Worm (Caenorhabditis elegans) whole organism, late embryonic: Measurements from ENCODE around the gene Y43F8B.14.

Experiments
- ama-1 ChIP-seq: fragments of 150-350 bp; optimal IDR thresholded peaks from 2 replicates; lab custom pipeline; 2014
- dmd-4 ChIP-seq: sonication (generic microtip); optimal IDR thresholded peaks from 2 replicates; lab custom pipeline; 2016; ENCODE audit warnings: borderline replicate concordance, missing genetic modification characterization, missing compliant biosample characterization
- hlh-30 ChIP-seq: sonication (generic microtip); optimal IDR thresholded peaks from 2 replicates; lab custom pipeline; 2017; ENCODE audit warnings: antibody characterized with exemption, missing genetic modification characterization, missing compliant biosample characterization; ENCODE audit not compliant: insufficient read depth
- pha-4 ChIP-seq: fragments of 150-350 bp; optimal IDR thresholded peaks from 2 replicates; lab custom pipeline; 2018; ENCODE audit warnings: missing biosample characterization, missing genetic modification reagents, missing genetic modification characterization
- ref-2 ChIP-seq: sonication (generic microtip); optimal IDR thresholded peaks from 2 replicates; lab custom pipeline; 2016; ENCODE audit warnings: missing genetic modification characterization, missing compliant biosample characterization
- sox-2 ChIP-seq: fragments of 200-800 bp; sonication (Bioruptor generic); IDR thresholded peaks from 2 replicates; pipeline ENCODE4 v1.3.6; 2022; ENCODE audit warnings: missing genetic modification reagents, missing genetic modification characterization, missing compliant biosample characterization
- tbx-7 ChIP-seq: sonication (generic microtip); optimal IDR thresholded peaks from 2 replicates; lab custom pipeline; 2016; ENCODE audit warnings: missing genotype, missing genetic modification characterization, missing compliant biosample characterization
- ttx-3 ChIP-seq: sonication (generic microtip); optimal IDR thresholded peaks from 2 replicates; lab custom pipeline; 2016; ENCODE audit warnings: missing genetic modification reagents, missing genetic modification characterization, missing compliant biosample characterization
- unc-3 ChIP-seq, 2 experiments: fragments of 200-800 bp in 1 of 2; sonication (Bioruptor generic) in 1 of 2; sonication (generic microtip) in 1 of 2; conservative IDR thresholded peaks in 1 of 2; optimal IDR thresholded peaks in 1 of 2; 2 replicates each; pipeline versions ENCODE4 v1.3.6 to Lab custom; 2016 to 2022; ENCODE audit warnings: missing compliant biosample characterization in 2 of 2, missing genetic modification characterization in 2 of 2, missing genetic modification reagents in 1 of 2
- unc-86 ChIP-seq: sonication (generic microtip); optimal IDR thresholded peaks from 2 replicates; lab custom pipeline; 2016; ENCODE audit warnings: missing genetic modification characterization, missing compliant biosample characterization

ce11 chrV:19417836-19418235 is 37.9 kb downstream of the Y43F8B.14 start, which contains the start of gene C25F9.15:
- TF ChIP-seq unc-3 (GFP tag; conservative IDR thresholded peaks at IDR 0.05; lab: Robert Waterston, UW) (no peak), unc-3 (tag; optimal IDR thresholded peaks at IDR 0.05; lab: Kevin White, UChicago) (no peak), hlh-30 (no peak), tbx-7 (no peak), ama-1 (lab: Kevin White, UChicago) (no peak), ref-2 (tag; lab: Kevin White, UChicago) (no peak), unc-86 (tag; lab: Kevin White, UChicago) (no peak), sox-2 (GFP tag; lab: Robert Waterston, UW) (no peak), dmd-4 (no peak), pha-4 (tag; lab: Kevin White, UChicago) (no peak), ttx-3 (tag; lab: Kevin White, UChicago) (no peak)
